Worm (Caenorhabditis elegans): ENCODE data around the gene gstk-1.

The gstk-1 gene

DNA sequence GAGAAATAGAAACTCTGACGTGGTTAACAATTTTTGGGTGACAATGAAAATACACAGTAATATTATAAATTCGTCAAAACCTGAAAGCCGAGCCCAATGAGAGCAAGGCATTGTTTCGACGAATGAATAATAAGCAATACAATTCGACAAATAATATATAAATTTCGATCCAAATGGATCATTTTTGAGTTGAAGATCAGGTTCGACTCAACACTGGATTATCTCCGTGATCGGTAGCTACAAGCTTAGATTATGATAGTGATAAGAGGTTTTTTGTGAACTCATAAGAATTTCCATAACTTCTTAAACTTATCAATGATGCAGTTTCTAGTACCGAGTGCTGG lies 38.6 kb upstream of the gstk-1 start:
- no peak for TF ChIP-seq sox-2 (GFP tag; IDR thresholded peaks at IDR 0.05)
- TF ChIP-seq Y22D7AL.16 (tag; optimal IDR thresholded peaks at IDR 0.05), result no peak
- no peak for TF ChIP-seq unc-3 (GFP tag; conservative IDR thresholded peaks at IDR 0.05)
- no peak for TF ChIP-seq unc-3 (tag; optimal IDR thresholded peaks at IDR 0.05)
- no peak for TF ChIP-seq che-1 (tag; optimal IDR thresholded peaks at IDR 0.05)
- no peak for TF ChIP-seq odd-2 (tag; optimal IDR thresholded peaks at IDR 0.05)
- TF ChIP-seq hlh-30 (tag; optimal IDR thresholded peaks at IDR 0.05; ENCODE audit: insufficient read depth), result no peak
- TF ChIP-seq zip-5 (tag; optimal IDR thresholded peaks at IDR 0.05), result no peak
- no peak for TF ChIP-seq ttx-3 (tag; optimal IDR thresholded peaks at IDR 0.05)
- no peak for TF ChIP-seq ref-2 (tag; optimal IDR thresholded peaks at IDR 0.05)
- TF ChIP-seq elt-4 (tag; optimal IDR thresholded peaks at IDR 0.05), result no peak
- no peak for TF ChIP-seq fax-1 (tag; optimal IDR thresholded peaks at IDR 0.05)
- no peak for TF ChIP-seq ceh-34 (tag; optimal IDR thresholded peaks at IDR 0.05)
- no peak for TF ChIP-seq madf-2 (tag; optimal IDR thresholded peaks at IDR 0.05)
- no peak for TF ChIP-seq unc-86 (tag; optimal IDR thresholded peaks at IDR 0.05)
- TF ChIP-seq ceh-31 (tag; optimal IDR thresholded peaks at IDR 0.05), result no peak
- TF ChIP-seq elt-2 (tag; optimal IDR thresholded peaks at IDR 0.05), result no peak

DNA sequence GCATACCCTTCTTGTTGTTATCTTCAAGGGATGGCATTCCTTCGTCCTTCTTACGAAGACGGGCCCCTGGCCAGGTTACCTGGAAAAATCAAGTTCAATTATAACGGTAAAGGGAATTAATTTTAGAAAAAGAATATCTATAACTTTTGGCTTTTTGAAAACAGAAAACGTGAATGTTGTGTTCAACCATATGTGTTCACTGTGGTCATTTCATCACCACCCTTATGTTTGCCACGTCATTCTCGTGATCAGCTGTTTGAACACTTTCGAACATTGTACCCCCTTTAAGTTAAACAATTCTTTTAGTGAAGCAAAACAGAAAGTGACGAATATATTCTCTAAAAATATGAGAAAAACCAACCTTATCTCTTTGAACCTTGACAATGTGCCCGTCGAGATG lies 37.7 kb upstream of the gstk-1 start:
- no peak for TF ChIP-seq eyg-1 (tag; optimal IDR thresholded peaks at IDR 0.05)
- TF ChIP-seq ceh-14 (tag; optimal IDR thresholded peaks at IDR 0.05), result no peak
- no peak for TF ChIP-seq lim-6 (tag; optimal IDR thresholded peaks at IDR 0.05)
- no peak for TF ChIP-seq fkh-6 (tag; optimal IDR thresholded peaks at IDR 0.05)
- no peak for TF ChIP-seq fkh-10 (GFP tag; optimal IDR thresholded peaks at IDR 0.05)
- TF ChIP-seq fax-1 (tag; optimal IDR thresholded peaks at IDR 0.05), result no peak
- no peak for TF ChIP-seq ceh-45 (GFP tag; IDR thresholded peaks at IDR 0.05)
- no peak for TF ChIP-seq ceh-9 (tag; optimal IDR thresholded peaks at IDR 0.05)
- TF ChIP-seq che-1 (tag; optimal IDR thresholded peaks at IDR 0.05), result no peak
- TF ChIP-seq ceh-31 (tag; optimal IDR thresholded peaks at IDR 0.05), result no peak
- no peak for TF ChIP-seq ama-1 (optimal IDR thresholded peaks at IDR 0.05)
- no peak for TF ChIP-seq ceh-30 (tag; optimal IDR thresholded peaks at IDR 0.05)
- no peak for TF ChIP-seq ceh-24 (tag; optimal IDR thresholded peaks at IDR 0.05)
- no peak for TF ChIP-seq pag-3 (tag; optimal IDR thresholded peaks at IDR 0.05; ENCODE audit: borderline replicate concordance)
- no peak for TF ChIP-seq ets-4 (tag; optimal IDR thresholded peaks at IDR 0.05)
- TF ChIP-seq nhr-11 (tag; optimal IDR thresholded peaks at IDR 0.05), result no peak
- TF ChIP-seq tbx-7 (tag; optimal IDR thresholded peaks at IDR 0.05), result no peak

DNA sequence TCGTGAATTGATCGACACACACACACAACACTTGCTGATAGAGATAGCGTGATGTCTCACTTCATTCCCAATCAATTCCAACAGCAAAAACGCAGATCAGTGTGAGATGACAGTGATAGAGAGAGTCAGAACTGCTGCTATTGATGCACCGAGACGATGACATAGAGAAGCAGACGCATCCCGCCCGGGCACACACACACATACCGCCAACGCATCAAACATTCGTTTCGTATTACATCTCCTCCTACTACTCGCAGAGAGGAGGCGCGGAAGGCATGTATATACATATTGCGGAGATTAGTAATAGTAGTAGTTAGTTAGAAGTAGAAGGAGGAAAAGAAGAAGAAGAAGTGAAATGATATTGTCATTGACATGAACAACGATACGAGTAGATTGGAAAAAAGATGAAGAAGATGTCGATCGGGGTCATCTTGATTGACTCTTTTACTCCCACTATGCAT lies 37.1 kb upstream of the gstk-1 start:
- TF ChIP-seq madf-2 (tag; optimal IDR thresholded peaks at IDR 0.05) (peak; percentile 33), ceh-31 (tag; optimal IDR thresholded peaks at IDR 0.05) (no peak), ceh-18 (tag; optimal IDR thresholded peaks at IDR 0.05) (peak; percentile 63), tbx-2 (tag; optimal IDR thresholded peaks at IDR 0.05) (peak; percentile 29), ceh-34 (tag; optimal IDR thresholded peaks at IDR 0.05) (peak; percentile 89), nfya-1 (tag; optimal IDR thresholded peaks at IDR 0.05) (peak; percentile 36), fkh-6 (tag; optimal IDR thresholded peaks at IDR 0.05) (no peak), ceh-6 (GFP tag; optimal IDR thresholded peaks at IDR 0.05) (no peak), unc-55 (GFP tag; optimal IDR thresholded peaks at IDR 0.05) (peak; percentile 82), rnt-1 (tag; optimal IDR thresholded peaks at IDR 0.05) (peak; percentile 20), elt-2 (tag; optimal IDR thresholded peaks at IDR 0.05) (peak; percentile 55)

DNA sequence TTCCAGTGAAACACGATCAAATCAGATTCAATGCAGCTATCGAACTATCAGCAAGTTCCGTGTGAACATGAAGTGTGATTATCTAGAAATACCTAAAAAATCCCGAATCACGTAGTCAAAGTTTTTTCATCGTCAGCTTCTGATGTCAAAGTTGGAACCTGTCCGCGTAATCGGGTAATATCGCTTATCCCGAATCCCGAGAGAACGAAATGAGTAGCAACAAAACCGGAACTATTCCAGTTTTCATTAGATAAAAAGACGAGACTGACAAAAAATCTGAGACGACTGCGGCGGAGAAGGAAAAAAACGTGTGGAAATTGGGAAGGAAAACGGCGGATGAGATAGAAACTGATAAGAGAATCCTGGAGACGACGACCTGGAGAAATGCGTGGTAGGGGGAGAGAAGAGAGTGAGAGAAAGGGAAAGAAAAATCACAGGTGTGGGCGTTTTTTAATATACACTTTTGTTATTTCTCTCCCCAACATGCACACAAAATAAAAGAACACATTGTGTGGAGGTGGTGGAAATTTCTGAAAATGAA lies 36.4 kb upstream of the gstk-1 start:
- TF ChIP-seq nhr-11 (tag; optimal IDR thresholded peaks at IDR 0.05) (peak; percentile 67), K09A11.1 (tag; optimal IDR thresholded peaks at IDR 0.05; ENCODE audit: insufficient read depth) (no peak)
